Worm (Caenorhabditis elegans): ENCODE results near the gene F43C11.7.

The F43C11.7 gene

ce11 chrII:2368956-2369355, 33.3 kb downstream of the F43C11.7 start, which contains the start of gene hpo-25:
Gene hpo-25 (plus strand): TSS chrII:2369256.
- TF ChIP-seq unc-62 (GFP tag; optimal IDR thresholded peaks at IDR 0.05): no peak

- TF ChIP-seq unc-62 (GFP tag; optimal IDR thresholded peaks at IDR 0.05): no peak
Measured at ce11 chrII:2372090-2372489, 36.4 kb downstream of the F43C11.7 start, which contains the start of gene F16G10.3. Gene F16G10.3 (plus strand): TSS chrII:2372390.

ce11 chrII:2374973-2375372, 39.3 kb downstream of the F43C11.7 start, which contains the start of gene F16G10.2:
Gene F16G10.2 (plus strand): TSS chrII:2375273.
- TF ChIP-seq unc-62 (GFP tag; optimal IDR thresholded peaks at IDR 0.05): no peak

- TF ChIP-seq unc-62 (GFP tag; optimal IDR thresholded peaks at IDR 0.05): no peak
Measured at ce11 chrII:2377751-2378150, 42.1 kb downstream of the F43C11.7 start, which contains the start of gene F16G10.6. Gene F16G10.6 (minus strand): TSS chrII:2377851.

ce11 chrII:2378465-2379009, 42.8 kb downstream of the F43C11.7 start:
- no peak for TF ChIP-seq unc-62 (GFP tag; optimal IDR thresholded peaks at IDR 0.05)

- no peak for TF ChIP-seq unc-62 (GFP tag; optimal IDR thresholded peaks at IDR 0.05)
Measured at ce11 chrII:2379673-2380072, 44.0 kb downstream of the F43C11.7 start.

- no peak for TF ChIP-seq unc-62 (GFP tag; optimal IDR thresholded peaks at IDR 0.05)
Measured at ce11 chrII:2380174-2380573, 44.5 kb downstream of the F43C11.7 start, which contains the start of gene F16G10.7. Gene F16G10.7 (minus strand): TSS chrII:2380274.

ce11 chrII:2383334-2383733, 47.6 kb downstream of the F43C11.7 start, which contains the start of gene F16G10.8:
Gene F16G10.8 (minus strand): TSS chrII:2383434.
- no peak for TF ChIP-seq unc-62 (GFP tag; optimal IDR thresholded peaks at IDR 0.05)

ce11 chrII:2385495-2385894, 49.8 kb downstream of the F43C11.7 start, which contains the start of gene F16G10.9:
Gene F16G10.9 (minus strand): TSS chrII:2385595.
- TF ChIP-seq unc-62 (GFP tag; optimal IDR thresholded peaks at IDR 0.05): no peak

Measured in whole organism, dauer.